Worm (Caenorhabditis elegans) whole organism, midembryonic: ENCODE results near the gene C02F5.12.

Source experiments
- T22C8.4 ChIP-seq: fragments of 200-800 bp; sonication (Bioruptor generic); IDR thresholded peaks from 2 replicates; pipeline ENCODE4 v1.3.6; 2022; ENCODE audit warnings: missing genetic modification characterization, missing compliant biosample characterization
- flt-1 ChIP-seq: fragments of 200-800 bp; sonication (Bioruptor generic); IDR thresholded peaks from 2 replicates; pipeline ENCODE4 v1.3.6; 2022; ENCODE audit warnings: missing genetic modification characterization, missing compliant biosample characterization
- klf-2 ChIP-seq: fragments of 200-800 bp; sonication (Bioruptor generic); conservative IDR thresholded peaks from 2 replicates; pipeline ENCODE4 v1.3.6; 2022; ENCODE audit warnings: missing genetic modification reagents, missing genetic modification characterization, missing compliant biosample characterization

ce11 chrIII:8237827-8238226 lies 5.0 kb downstream of the C02F5.12 start, which contains the start of gene tsp-2:
- TF ChIP-seq flt-1 (GFP tag; lab: Robert Waterston, UW) (no peak), klf-2 (no peak), T22C8.4 (GFP tag; lab: Robert Waterston, UW) (no peak)
